Fruit fly (Drosophila melanogaster): ENCODE data around the gene CG9951.

CG9951 gene

dm6 chr3L:16896408-16896807 is 33.4 kb downstream of the CG9951 start (continued):
- no peak for TF ChIP-seq pnt (GFP tag; optimal IDR thresholded peaks at IDR 0.05)
- no peak for TF ChIP-seq sna (GFP tag; IDR thresholded peaks at IDR 0.05; ENCODE audit: partially characterized antibody)
- TF ChIP-seq CG4617 (GFP tag; optimal IDR thresholded peaks at IDR 0.05; ENCODE audit: borderline replicate concordance): no peak
- no peak for TF ChIP-seq maf-S (GFP tag; optimal IDR thresholded peaks at IDR 0.05)
- TF ChIP-seq odd (GFP tag; optimal IDR thresholded peaks at IDR 0.05): no peak
- no peak for TF ChIP-seq Dfd (GFP tag; optimal IDR thresholded peaks at IDR 0.05)
- no peak for TF ChIP-seq CG3726 (GFP tag; IDR thresholded peaks at IDR 0.05)
- no peak for TF ChIP-seq CG30403 (GFP tag; optimal IDR thresholded peaks at IDR 0.05)
- TF ChIP-seq Lpt (GFP tag; optimal IDR thresholded peaks at IDR 0.05): no peak
- no peak for TF ChIP-seq Sox100B (GFP tag; optimal IDR thresholded peaks at IDR 0.05)
- no peak for TF ChIP-seq nom (GFP tag; optimal IDR thresholded peaks at IDR 0.05)
- TF ChIP-seq BtbVII (GFP tag; optimal IDR thresholded peaks at IDR 0.05): no peak
- TF ChIP-seq CG11398 (GFP tag; optimal IDR thresholded peaks at IDR 0.05): no peak
- TF ChIP-seq grau (tag; optimal IDR thresholded peaks at IDR 0.05): no peak
- TF ChIP-seq NfI (GFP tag; optimal IDR thresholded peaks at IDR 0.05): peak; percentile 28
- peak; percentile 3 for TF ChIP-seq bcd (GFP tag; optimal IDR thresholded peaks at IDR 0.05)
- TF ChIP-seq CG2678 (tag; optimal IDR thresholded peaks at IDR 0.05): no peak
- 0 out of 3 replicates have a peak, but pooled peaks have one; percentile 27 for TF ChIP-seq knrl (GFP tag; IDR thresholded peaks at IDR 0.05; ENCODE audit: partially characterized antibody)
- no peak for TF ChIP-seq dpn (GFP tag; optimal IDR thresholded peaks at IDR 0.05)
- TF ChIP-seq CG15011 (GFP tag; optimal IDR thresholded peaks at IDR 0.05): no peak
- no peak for TF ChIP-seq pb (GFP tag; optimal IDR thresholded peaks at IDR 0.05)
- no peak for TF ChIP-seq Dp (GFP tag; optimal IDR thresholded peaks at IDR 0.05)
- TF ChIP-seq CG14014 (GFP tag; IDR thresholded peaks at IDR 0.05): no peak
- TF ChIP-seq Kr (GFP tag; optimal IDR thresholded peaks at IDR 0.05): no peak
- TF ChIP-seq CG16815 (GFP tag; optimal IDR thresholded peaks at IDR 0.05): no peak
- TF ChIP-seq Trl (optimal IDR thresholded peaks at IDR 0.05): no peak
- TF ChIP-seq Trl (GFP tag; optimal IDR thresholded peaks at IDR 0.05): no peak
- TF ChIP-seq CG17359 (tag; optimal IDR thresholded peaks at IDR 0.05): no peak
- no peak for TF ChIP-seq Sin3A (optimal IDR thresholded peaks at IDR 0.05)
- peak; percentile 66; the same call in 1 of the 2 replicates for TF ChIP-seq CG32532 (GFP tag; IDR thresholded peaks at IDR 0.05)
- TF ChIP-seq ewg (GFP tag; optimal IDR thresholded peaks at IDR 0.05): no peak
- TF ChIP-seq CG34422 (GFP tag; IDR thresholded peaks at IDR 0.05): no peak
- no peak for TF ChIP-seq ab (GFP tag; optimal IDR thresholded peaks at IDR 0.05)
- TF ChIP-seq HLH54F (GFP tag; optimal IDR thresholded peaks at IDR 0.05): no peak
- no peak for TF ChIP-seq Max (GFP tag; optimal IDR thresholded peaks at IDR 0.05)
- 0 out of 2 replicates have a peak, but pooled peaks have one; percentile 7 for TF ChIP-seq CG9932 (GFP tag; IDR thresholded peaks at IDR 0.05)
- no peak for TF ChIP-seq CG4424 (GFP tag; optimal IDR thresholded peaks at IDR 0.05)
- no peak for TF ChIP-seq dysf (GFP tag; IDR thresholded peaks at IDR 0.05)
- no peak for TF ChIP-seq mirr (GFP tag; optimal IDR thresholded peaks at IDR 0.05)
- no peak for TF ChIP-seq CG9215 (GFP tag; IDR thresholded peaks at IDR 0.05)
- TF ChIP-seq CG13287 (GFP tag; IDR thresholded peaks at IDR 0.05; ENCODE audit: partially characterized antibody): peak; percentile 24; the same call in 1 of the 2 replicates
- TF ChIP-seq CG12744 (GFP tag; optimal IDR thresholded peaks at IDR 0.05): no peak
- TF ChIP-seq wor (GFP tag; IDR thresholded peaks at IDR 0.05): no peak
- TF ChIP-seq CG18476 (GFP tag; optimal IDR thresholded peaks at IDR 0.05): no peak
- TF ChIP-seq sug (tag; optimal IDR thresholded peaks at IDR 0.05): no peak
- TF ChIP-seq Hr3 (GFP tag; optimal IDR thresholded peaks at IDR 0.05): no peak
- TF ChIP-seq Side (GFP tag; optimal IDR thresholded peaks at IDR 0.05): no peak
- TF ChIP-seq Deaf1 (tag; optimal IDR thresholded peaks at IDR 0.05): peak; percentile 28
- no peak for TF ChIP-seq GATAe (GFP tag; conservative IDR thresholded peaks at IDR 0.05)
- TF ChIP-seq CG12391 (tag; optimal IDR thresholded peaks at IDR 0.05): no peak
- no peak for TF ChIP-seq Eip74EF (GFP tag; optimal IDR thresholded peaks at IDR 0.05)
- TF ChIP-seq onecut (GFP tag; IDR thresholded peaks at IDR 0.05): no peak

Data from whole organism, embryonic.